Worm (Caenorhabditis elegans) whole organism, young adult: ENCODE results near the gene clec-263.

ENCODE experiments used
- B0019.2 ChIP-seq: fragments of 200-800 bp; sonication (Bioruptor generic); conservative IDR thresholded peaks from 2 replicates; pipeline ENCODE4 v1.3.6; 2022; ENCODE audit warnings: missing genetic modification reagents, missing genetic modification characterization, missing compliant biosample characterization
- F10E7.11 ChIP-seq: sonication (generic microtip); optimal IDR thresholded peaks from 2 replicates; lab custom pipeline; 2017; ENCODE audit warnings: mild to moderate bottlenecking, missing genetic modification characterization, moderate library complexity, missing compliant biosample characterization
- F23B12.7 ChIP-seq: sonication (generic microtip); optimal IDR thresholded peaks from 2 replicates; lab custom pipeline; 2017; ENCODE audit warnings: missing genetic modification characterization, mild to moderate bottlenecking, missing compliant biosample characterization, antibody characterized with exemption, moderate library complexity; ENCODE audit not compliant: insufficient read depth
- F37B4.10 ChIP-seq: fragments of 200-800 bp; sonication (Bioruptor generic); IDR thresholded peaks from 2 replicates; pipeline ENCODE4 v1.3.6; 2022; ENCODE audit warnings: missing genetic modification characterization, missing compliant biosample characterization
- F39B2.1 ChIP-seq: fragments of 200-800 bp; sonication (Bioruptor generic); IDR thresholded peaks from 2 replicates; pipeline ENCODE4 v1.3.6; 2022; ENCODE audit warnings: missing genetic modification reagents, missing genetic modification characterization, missing compliant biosample characterization
- F57C9.4 ChIP-seq: sonication (generic microtip); optimal IDR thresholded peaks from 2 replicates; lab custom pipeline; 2017; ENCODE audit warnings: mild to moderate bottlenecking, missing genetic modification characterization, missing compliant biosample characterization
- K12H6.12 ChIP-seq: fragments of 200-800 bp; sonication (Bioruptor generic); optimal IDR thresholded peaks from 2 replicates; lab custom pipeline; 2018; ENCODE audit warnings: mild to moderate bottlenecking, missing genetic modification characterization, missing compliant biosample characterization
- T07F8.4 ChIP-seq: sonication (generic microtip); optimal IDR thresholded peaks from 2 replicates; lab custom pipeline; 2016; ENCODE audit warnings: mild to moderate bottlenecking, missing genetic modification characterization, moderate library complexity, missing compliant biosample characterization
- T26A5.8 ChIP-seq: sonication (generic microtip); optimal IDR thresholded peaks from 2 replicates; lab custom pipeline; 2016; ENCODE audit warnings: missing genetic modification characterization, missing compliant biosample characterization
- Y53F4B.3 ChIP-seq: fragments of 200-800 bp; sonication (Bioruptor generic); IDR thresholded peaks from 2 replicates; pipeline ENCODE4 v1.3.6; 2022; ENCODE audit warnings: missing genetic modification reagents, missing genetic modification characterization, missing compliant biosample characterization
- Y53G8AR.9 ChIP-seq: fragments of 200-800 bp; sonication (Bioruptor generic); conservative IDR thresholded peaks from 2 replicates; pipeline ENCODE4 v1.3.6; 2022; ENCODE audit warnings: missing genetic modification reagents, missing genetic modification characterization, missing compliant biosample characterization
- Y56A3A.18 ChIP-seq: fragments of 200-800 bp; sonication (Bioruptor generic); IDR thresholded peaks from 2 replicates; pipeline ENCODE4 v1.3.6; 2022; ENCODE audit warnings: missing genetic modification reagents, missing genetic modification characterization, missing compliant biosample characterization
- aptf-3 ChIP-seq: fragments of 200-800 bp; sonication (Bioruptor generic); IDR thresholded peaks from 2 replicates; pipeline ENCODE4 v1.3.6; 2022; ENCODE audit warnings: missing genetic modification characterization, missing compliant biosample characterization
- bed-2 ChIP-seq: fragments of 200-800 bp; sonication (Bioruptor generic); IDR thresholded peaks from 2 replicates; pipeline ENCODE4 v1.3.6; 2022; ENCODE audit warnings: missing genetic modification reagents, missing genetic modification characterization, missing compliant biosample characterization
- ceh-40 ChIP-seq: fragments of 200-800 bp; sonication (Bioruptor generic); IDR thresholded peaks from 2 replicates; pipeline ENCODE4 v1.3.6; 2022; ENCODE audit warnings: missing genetic modification characterization, missing compliant biosample characterization
- ceh-58 ChIP-seq: fragments of 200-800 bp; sonication (Bioruptor generic); IDR thresholded peaks from 2 replicates; pipeline ENCODE4 v1.3.6; 2022; ENCODE audit warnings: missing genetic modification characterization, missing compliant biosample characterization
- dpl-1 ChIP-seq: fragments of 150-350 bp; optimal IDR thresholded peaks from 2 replicates; lab custom pipeline; 2014; ENCODE audit warnings: missing biosample characterization, missing genetic modification reagents, missing genetic modification characterization
- efl-1 ChIP-seq: fragments of 150-350 bp; optimal IDR thresholded peaks from 2 replicates; lab custom pipeline; 2014; ENCODE audit warnings: missing biosample characterization, missing genetic modification reagents, missing genetic modification characterization
- egl-44 ChIP-seq: fragments of 200-800 bp; sonication (Bioruptor generic); IDR thresholded peaks from 2 replicates; pipeline ENCODE4 v1.3.6; 2022; ENCODE audit warnings: missing genetic modification reagents, missing genetic modification characterization, missing compliant biosample characterization
- egrh-3 ChIP-seq: fragments of 200-800 bp; sonication (Bioruptor generic); IDR thresholded peaks from 2 replicates; pipeline ENCODE4 v1.3.6; 2022; ENCODE audit warnings: missing genetic modification reagents, missing genetic modification characterization, missing compliant biosample characterization
- fkh-3 ChIP-seq: sonication (generic microtip); optimal IDR thresholded peaks from 2 replicates; lab custom pipeline; 2016; ENCODE audit warnings: mild to moderate bottlenecking, missing genetic modification characterization, missing compliant biosample characterization
- gei-17 ChIP-seq: fragments of 200-800 bp; sonication (Bioruptor generic); optimal IDR thresholded peaks from 2 replicates; lab custom pipeline; 2018; ENCODE audit warnings: mild to moderate bottlenecking, missing genetic modification characterization, missing compliant biosample characterization
- him-1 ChIP-seq: sonication (generic microtip); optimal IDR thresholded peaks from 2 replicates; lab custom pipeline; 2016; ENCODE audit warnings: missing genotype, missing genetic modification reagents, missing genetic modification characterization, missing compliant biosample characterization
- let-526 ChIP-seq: fragments of 200-800 bp; sonication (Bioruptor generic); IDR thresholded peaks from 2 replicates; pipeline ENCODE4 v1.3.6; 2022; ENCODE audit warnings: missing genetic modification reagents, missing genetic modification characterization, missing compliant biosample characterization
- lin-26 ChIP-seq: fragments of 200-800 bp; sonication (Bioruptor generic); IDR thresholded peaks from 2 replicates; pipeline ENCODE4 v1.3.6; 2022; ENCODE audit warnings: missing genetic modification reagents, missing genetic modification characterization, missing compliant biosample characterization
- lin-35 ChIP-seq, 3 experiments: fragments of 150-350 bp in 2 of 3; sonication (generic microtip) in 1 of 3; optimal IDR thresholded peaks; 2 replicates each; lab custom pipeline; 2014 to 2018; ENCODE audit warnings: missing biosample characterization in 3 of 3, missing genetic modification characterization in 3 of 3, missing genetic modification reagents in 3 of 3
- lin-54 ChIP-seq: fragments of 200-800 bp; sonication (Bioruptor generic); optimal IDR thresholded peaks from 2 replicates; lab custom pipeline; 2018; ENCODE audit warnings: mild to moderate bottlenecking, missing genetic modification characterization, missing compliant biosample characterization
- lsl-1 ChIP-seq: fragments of 200-800 bp; sonication (Bioruptor generic); optimal IDR thresholded peaks from 2 replicates; lab custom pipeline; 2018; ENCODE audit warnings: mild to moderate bottlenecking, missing genetic modification characterization, moderate library complexity, missing compliant biosample characterization
- madf-3 ChIP-seq: fragments of 200-800 bp; sonication (Bioruptor generic); IDR thresholded peaks from 2 replicates; pipeline ENCODE4 v1.3.6; 2022; ENCODE audit warnings: missing genetic modification reagents, missing genetic modification characterization, missing compliant biosample characterization
- mcd-1 ChIP-seq: fragments of 200-800 bp; sonication (Bioruptor generic); IDR thresholded peaks from 2 replicates; pipeline ENCODE4 v1.3.6; 2022; ENCODE audit warnings: missing genetic modification reagents, missing genetic modification characterization, missing compliant biosample characterization
- mel-28 ChIP-seq: sonication (generic microtip); optimal IDR thresholded peaks from 2 replicates; lab custom pipeline; 2016; ENCODE audit warnings: borderline replicate concordance, mild to moderate bottlenecking, missing genetic modification characterization, missing compliant biosample characterization
- nfya-1 ChIP-seq: sonication (generic microtip); optimal IDR thresholded peaks from 2 replicates; lab custom pipeline; 2017; ENCODE audit warnings: antibody characterized with exemption, missing compliant biosample characterization, missing genetic modification characterization, borderline replicate concordance; ENCODE audit not compliant: insufficient read depth
- nfyb-1 ChIP-seq: fragments of 200-800 bp; sonication (Bioruptor generic); IDR thresholded peaks from 2 replicates; pipeline ENCODE4 v1.3.6; 2022; ENCODE audit warnings: missing genetic modification reagents, missing genetic modification characterization, missing compliant biosample characterization
- nhr-90 ChIP-seq: sonication (generic microtip); optimal IDR thresholded peaks from 2 replicates; lab custom pipeline; 2016; ENCODE audit warnings: missing genotype, mild to moderate bottlenecking, missing genetic modification characterization, missing compliant biosample characterization
- rec-8 ChIP-seq, 2 experiments: sonication (generic microtip); optimal IDR thresholded peaks; 2 replicates each; lab custom pipeline; 2016; ENCODE audit warnings: mild to moderate bottlenecking in 2 of 2, missing genetic modification characterization in 2 of 2, missing genetic modification reagents in 2 of 2, missing genotype in 2 of 2, missing biosample characterization in 1 of 2, missing compliant biosample characterization in 1 of 2, moderate library complexity in 1 of 2
- rpc-1 ChIP-seq, 2 experiments: fragments of 150-350 bp in 1 of 2; sonication (generic microtip) in 1 of 2; optimal IDR thresholded peaks; 2 replicates each; lab custom pipeline; 2014 to 2018; ENCODE audit warnings: missing biosample characterization in 1 of 2, missing genetic modification characterization in 1 of 2, missing genetic modification reagents in 1 of 2, missing genotype in 1 of 2
- sdz-38 ChIP-seq: sonication (generic microtip); optimal IDR thresholded peaks from 2 replicates; lab custom pipeline; 2016; ENCODE audit warnings: missing genotype, missing genetic modification characterization, missing compliant biosample characterization
- sea-2 ChIP-seq: fragments of 200-800 bp; sonication (Bioruptor generic); IDR thresholded peaks from 2 replicates; pipeline ENCODE4 v1.3.6; 2022; ENCODE audit warnings: missing genetic modification characterization, missing compliant biosample characterization
- snpc-1.1 ChIP-seq: sonication (generic microtip); optimal IDR thresholded peaks from 2 replicates; lab custom pipeline; 2017; ENCODE audit warnings: missing genetic modification characterization, mild to moderate bottlenecking, missing compliant biosample characterization, antibody characterized with exemption, moderate library complexity, missing genotype, missing genetic modification reagents; ENCODE audit not compliant: insufficient read depth
- snpc-1.3 ChIP-seq: sonication (generic microtip); optimal IDR thresholded peaks from 2 replicates; lab custom pipeline; 2017; ENCODE audit warnings: missing genetic modification characterization, mild to moderate bottlenecking, missing compliant biosample characterization, antibody characterized with exemption, moderate library complexity, missing genotype, missing genetic modification reagents; ENCODE audit not compliant: insufficient read depth
- snpc-3.4 ChIP-seq: sonication (generic microtip); optimal IDR thresholded peaks from 2 replicates; lab custom pipeline; 2017; ENCODE audit warnings: missing genetic modification characterization, mild to moderate bottlenecking, missing compliant biosample characterization, antibody characterized with exemption, moderate library complexity, missing genotype, missing genetic modification reagents
- tbp1 ChIP-seq: fragments of 200-800 bp; sonication (Bioruptor generic); optimal IDR thresholded peaks from 2 replicates; lab custom pipeline; 2018; ENCODE audit warnings: mild to moderate bottlenecking, missing genetic modification characterization, missing compliant biosample characterization
- unc-62 ChIP-seq: fragments of 150-350 bp; optimal IDR thresholded peaks from 2 replicates; lab custom pipeline; 2014; ENCODE audit warnings: missing biosample characterization, missing genetic modification reagents, missing genetic modification characterization
- zfh-2 ChIP-seq: fragments of 200-800 bp; sonication (Bioruptor generic); conservative IDR thresholded peaks from 2 replicates; pipeline ENCODE4 v1.3.6; 2022; ENCODE audit warnings: missing genetic modification reagents, missing genetic modification characterization, missing compliant biosample characterization
- zim-3 ChIP-seq: sonication (generic microtip); optimal IDR thresholded peaks from 2 replicates; lab custom pipeline; 2017; ENCODE audit warnings: mild to moderate bottlenecking, missing genetic modification characterization, moderate library complexity, missing compliant biosample characterization
- ztf-22 ChIP-seq: fragments of 200-800 bp; sonication (Bioruptor generic); optimal IDR thresholded peaks from 2 replicates; lab custom pipeline; 2018; ENCODE audit warnings: mild to moderate bottlenecking, missing genetic modification characterization, moderate library complexity, missing compliant biosample characterization
- ztf-28 ChIP-seq: fragments of 200-800 bp; sonication (Bioruptor generic); IDR thresholded peaks from 2 replicates; pipeline ENCODE4 v1.3.6; 2022; ENCODE audit warnings: missing genetic modification reagents, missing genetic modification characterization, missing compliant biosample characterization

The clec-263 gene

DNA sequence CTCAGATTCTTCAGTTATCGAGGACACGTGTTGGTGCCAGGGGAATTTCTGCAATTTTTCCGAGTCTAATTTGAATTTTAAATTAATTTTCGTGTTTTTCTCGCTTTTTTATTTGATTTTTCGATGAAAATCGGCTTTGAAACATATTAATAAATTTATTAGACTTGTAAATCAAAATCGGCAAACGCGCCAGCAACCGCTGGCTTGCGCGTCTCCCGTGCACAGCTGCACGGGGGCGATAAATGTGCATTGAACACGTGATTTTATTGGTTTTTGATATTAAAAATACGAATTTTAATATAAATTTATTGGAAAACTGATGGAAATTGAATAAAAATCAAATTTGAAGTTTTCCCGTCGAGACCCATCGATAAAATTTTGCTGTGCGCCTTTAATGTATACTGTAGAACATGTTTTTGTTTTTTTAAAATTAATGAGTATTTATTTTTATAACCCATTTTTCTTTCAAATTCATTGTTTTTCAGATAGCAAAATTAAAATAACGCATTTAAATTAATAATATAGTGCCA is 6.2 kb downstream of the clec-263 start, which contains the start of gene F26F2.7:
Gene F26F2.7, plus strand, starts transcription at position 480 of the 530 bp plus-strand sequence.
- no peak for TF ChIP-seq aptf-3
- 0 out of 2 replicates have a peak, but pooled peaks have one; percentile 20 for TF ChIP-seq F37B4.10 (GFP tag; lab: Robert Waterston, UW)
- peak; percentile 83 for TF ChIP-seq madf-3 (GFP tag; lab: Robert Waterston, UW)
- peak; percentile 80 for TF ChIP-seq zfh-2 (GFP tag; lab: Robert Waterston, UW)
- TF ChIP-seq Y53F4B.3: no peak
- TF ChIP-seq tbp1 (GFP tag; lab: Kevin White, UChicago): peak; percentile 72
- no peak for TF ChIP-seq ztf-28 (GFP tag; lab: Robert Waterston, UW)
- TF ChIP-seq K12H6.12 (tag; lab: Kevin White, UChicago): peak; percentile 71
- no peak for TF ChIP-seq lin-26
- no peak for TF ChIP-seq mel-28 (tag; lab: Kevin White, UChicago)
- no peak for TF ChIP-seq nfya-1 (tag; lab: Kevin White, UChicago)
- no peak for TF ChIP-seq egl-44
- peak; percentile 77 for TF ChIP-seq him-1 (tag; lab: Kevin White, UChicago)
- no peak for TF ChIP-seq ceh-58 (GFP tag; lab: Robert Waterston, UW)
- no peak for TF ChIP-seq T26A5.8 (tag; lab: Kevin White, UChicago)
- no peak for TF ChIP-seq bed-2 (GFP tag; lab: Robert Waterston, UW)
- no peak for TF ChIP-seq unc-62 (GFP tag; lab: Kevin White, UChicago)
- peak; percentile 41 for TF ChIP-seq gei-17
- no peak for TF ChIP-seq rec-8 (tag; optimal IDR thresholded peaks at IDR 0.05; lab: Kevin White, UChicago)
- TF ChIP-seq snpc-3.4 (tag; lab: Kevin White, UChicago): peak; percentile 50
- no peak for TF ChIP-seq zim-3 (tag; lab: Kevin White, UChicago)
- TF ChIP-seq rpc-1 (optimal IDR thresholded peaks at IDR 0.05; lab: Kevin White, UChicago): no peak
- TF ChIP-seq rpc-1 (tag; optimal IDR thresholded peaks at IDR 0.05; lab: Kevin White, UChicago): no peak
- TF ChIP-seq F39B2.1: no peak
- TF ChIP-seq B0019.2 (GFP tag; lab: Robert Waterston, UW): 0 out of 2 replicates have a peak, but pooled peaks have one; percentile 20
- no peak for TF ChIP-seq ztf-22 (GFP tag; lab: Kevin White, UChicago)
- TF ChIP-seq egrh-3 (GFP tag; lab: Robert Waterston, UW): peak; percentile 58; the same call in 1 of the 2 replicates
- no peak for TF ChIP-seq sdz-38
- TF ChIP-seq mcd-1 (GFP tag; lab: Robert Waterston, UW): peak; percentile 88; the same call in 1 of the 2 replicates
- TF ChIP-seq lin-35 (GFP tag; optimal IDR thresholded peaks at IDR 0.05; lab: Kevin White, UChicago): peak in 2 of 3 experiments; percentile 4 to 82
- TF ChIP-seq nhr-90 (tag; lab: Kevin White, UChicago): no peak
- no peak for TF ChIP-seq sea-2
- TF ChIP-seq fkh-3: no peak
- peak; percentile 41 for TF ChIP-seq snpc-1.1 (tag; lab: Kevin White, UChicago)
- peak; percentile 44 for TF ChIP-seq F23B12.7 (tag; lab: Kevin White, UChicago)
- peak; percentile 59 for TF ChIP-seq dpl-1 (GFP tag; lab: Kevin White, UChicago)
- TF ChIP-seq let-526 (GFP tag; lab: Robert Waterston, UW): no peak
- TF ChIP-seq ceh-40 (GFP tag; lab: Robert Waterston, UW): no peak
- TF ChIP-seq lin-54 (GFP tag; lab: Kevin White, UChicago): peak; percentile 88
- TF ChIP-seq snpc-1.3 (tag; lab: Kevin White, UChicago): peak; percentile 44
- TF ChIP-seq lsl-1 (GFP tag; lab: Kevin White, UChicago): peak; percentile 94
- TF ChIP-seq nfyb-1: no peak; the same call in 1 of the 2 replicates
- peak; percentile 32 for TF ChIP-seq F57C9.4 (tag; lab: Kevin White, UChicago)
- peak; percentile 88 for TF ChIP-seq Y53G8AR.9 (GFP tag; lab: Robert Waterston, UW)
- peak; percentile 57 for TF ChIP-seq efl-1
- TF ChIP-seq F10E7.11 (tag; lab: Kevin White, UChicago): peak; percentile 30
- no peak for TF ChIP-seq T07F8.4 (tag; lab: Kevin White, UChicago)
- peak; percentile 59; the same call in 1 of the 2 replicates for TF ChIP-seq Y56A3A.18 (GFP tag; lab: Robert Waterston, UW)
